Worm (Caenorhabditis elegans) whole organism, L1 larva: ENCODE data around the gene srd-74.

Experiments
- alr-1 ChIP-seq: fragments of 200-800 bp; sonication (Bioruptor generic); optimal IDR thresholded peaks from 2 replicates; lab custom pipeline; 2018; ENCODE audit warnings: borderline replicate concordance, mild to moderate bottlenecking, missing genetic modification characterization, missing compliant biosample characterization
- efl-1 ChIP-seq, 4 experiments: fragments of 150-350 bp; optimal IDR thresholded peaks in 3 of 4; peaks in 1 of 4; 1 replicate in 1 of 4; 2 replicates in 3 of 4; lab custom pipeline; 2014; ENCODE audit warnings: missing biosample characterization in 2 of 4, missing genetic modification characterization in 2 of 4, missing genetic modification reagents in 2 of 4
- egl-27 ChIP-seq, 2 experiments: fragments of 150-350 bp in 1 of 2; sonication (generic microtip); optimal IDR thresholded peaks; 3 replicates each; lab custom pipeline; 2017 to 2018; ENCODE audit warnings: missing biosample characterization in 2 of 2, missing genetic modification characterization in 2 of 2, missing genetic modification reagents in 2 of 2
- elt-2 ChIP-seq: sonication (generic microtip); optimal IDR thresholded peaks from 2 replicates; lab custom pipeline; 2016; ENCODE audit warnings: missing genetic modification characterization, mild to moderate bottlenecking, inconsistent platforms, missing compliant biosample characterization, missing genetic modification reagents
- mdl-1 ChIP-seq, 2 experiments: fragments of 150-350 bp; optimal IDR thresholded peaks; 2 replicates each; lab custom pipeline; 2014 to 2017; ENCODE audit warnings: missing biosample characterization in 2 of 2, missing genetic modification characterization in 2 of 2, inconsistent platforms in 1 of 2
- nhr-12 ChIP-seq: sonication (generic microtip); optimal IDR thresholded peaks from 2 replicates; lab custom pipeline; 2017; ENCODE audit warnings: missing biosample characterization, missing genetic modification characterization
- nhr-28 ChIP-seq: fragments of 150-350 bp; optimal IDR thresholded peaks from 2 replicates; lab custom pipeline; 2014; ENCODE audit warnings: missing biosample characterization, missing genetic modification characterization
- nhr-76 ChIP-seq: sonication (generic microtip); optimal IDR thresholded peaks from 2 replicates; lab custom pipeline; 2017; ENCODE audit warnings: missing biosample characterization, missing genetic modification characterization
- unc-62 ChIP-seq: fragments of 150-350 bp; optimal IDR thresholded peaks from 2 replicates; lab custom pipeline; 2014; ENCODE audit warnings: missing biosample characterization, missing genetic modification reagents, missing genetic modification characterization
- ztf-11 ChIP-seq, 2 experiments: sonication (generic microtip); optimal IDR thresholded peaks; 2 replicates each; lab custom pipeline; 2016 to 2017; ENCODE audit warnings: missing genetic modification characterization in 2 of 2, missing biosample characterization in 1 of 2, missing compliant biosample characterization in 1 of 2
- ztf-4 ChIP-seq: fragments of 150-350 bp; optimal IDR thresholded peaks from 2 replicates; lab custom pipeline; 2014; ENCODE audit warnings: missing biosample characterization, missing genetic modification characterization

- TF ChIP-seq alr-1 (tag; lab: Kevin White, UChicago) (no peak), elt-2 (tag; lab: Kevin White, UChicago) (no peak), nhr-76 (tag; lab: Kevin White, UChicago) (no peak), ztf-11 (tag; optimal IDR thresholded peaks at IDR 0.05; lab: Kevin White, UChicago) (no peak), nhr-12 (tag; lab: Kevin White, UChicago) (no peak), efl-1 (optimal IDR thresholded peaks at IDR 0.05; lab: Kevin White, UChicago) (no peak), efl-1 (GFP tag; optimal IDR thresholded peaks at IDR 0.05 in 1 of 2; lab: Kevin White, UChicago) (no peak), egl-27 (tag; optimal IDR thresholded peaks at IDR 0.05; lab: Kevin White, UChicago) (no peak), unc-62 (GFP tag; lab: Kevin White, UChicago) (no peak), nhr-28 (tag; lab: Kevin White, UChicago) (no peak), mdl-1 (tag; optimal IDR thresholded peaks at IDR 0.05; lab: Kevin White, UChicago) (no peak), ztf-4 (no peak)
Observed at ce11 chrIII:11740868-11741267, 41.0 kb upstream of the srd-74 start.
